Fruit fly (Drosophila melanogaster) whole organism, pupa: ENCODE data around the gene CCT7.

Source experiments
- CG12605 ChIP-seq: fragments of 200-800 bp; sonication (Bioruptor generic); IDR thresholded peaks from 2 replicates; pipeline ENCODE4 v1.3.6; 2022; ENCODE audit warnings: missing biosample characterization, missing genetic modification characterization
- CG13204 ChIP-seq: fragments of 200-800 bp; sonication (Bioruptor generic); optimal IDR thresholded peaks from 2 replicates; lab custom pipeline; 2018; ENCODE audit warnings: missing biosample characterization, mild to moderate bottlenecking, missing genetic modification characterization, moderate library complexity
- CG15710 ChIP-seq: fragments of 200-800 bp; sonication (Bioruptor generic); optimal IDR thresholded peaks from 2 replicates; lab custom pipeline; 2018; ENCODE audit warnings: missing biosample characterization, mild to moderate bottlenecking, missing genetic modification characterization, moderate library complexity
- CG17806 ChIP-seq: fragments of 200-800 bp; sonication (Bioruptor generic); optimal IDR thresholded peaks from 2 replicates; lab custom pipeline; 2018; ENCODE audit warnings: missing biosample characterization, mild to moderate bottlenecking, missing genetic modification characterization, moderate library complexity
- CG32121 ChIP-seq: fragments of 200-800 bp; sonication (Bioruptor generic); IDR thresholded peaks from 2 replicates; pipeline ENCODE4 v1.3.6; 2022; ENCODE audit warnings: missing biosample characterization, missing genetic modification characterization
- CG8159 ChIP-seq: fragments of 200-800 bp; sonication (Bioruptor generic); optimal IDR thresholded peaks from 3 replicates; lab custom pipeline; 2018; ENCODE audit warnings: missing biosample characterization, mild to moderate bottlenecking, missing genetic modification characterization, moderate library complexity
- CG8301 ChIP-seq: fragments of 200-800 bp; sonication (Bioruptor generic); optimal IDR thresholded peaks from 2 replicates; lab custom pipeline; 2018; ENCODE audit warnings: missing biosample characterization, mild to moderate bottlenecking, missing genetic modification characterization
- CG9948 ChIP-seq: fragments of 200-800 bp; sonication (Bioruptor generic); optimal IDR thresholded peaks from 2 replicates; lab custom pipeline; 2018; ENCODE audit warnings: missing biosample characterization, mild to moderate bottlenecking, missing genetic modification characterization, moderate library complexity
- D1 ChIP-seq: fragments of 200-800 bp; sonication (Bioruptor generic); optimal IDR thresholded peaks from 2 replicates; lab custom pipeline; 2018; ENCODE audit warnings: missing biosample characterization, mild to moderate bottlenecking, missing genetic modification characterization, moderate library complexity
- EcR ChIP-seq: fragments of 200-800 bp; sonication (Bioruptor generic); optimal IDR thresholded peaks from 3 replicates; lab custom pipeline; 2019; ENCODE audit warnings: missing biosample characterization, missing genetic modification characterization, mild to moderate bottlenecking, moderate library complexity, missing genetic modification reagents
- Snoo ChIP-seq: fragments of 200-800 bp; sonication (Bioruptor generic); optimal IDR thresholded peaks from 3 replicates; lab custom pipeline; 2017; ENCODE audit warnings: missing biosample characterization, mild to moderate bottlenecking, missing genetic modification characterization, inconsistent platforms
- rn ChIP-seq: fragments of 200-800 bp; sonication (Bioruptor generic); IDR thresholded peaks from 2 replicates; pipeline ENCODE4 v1.3.6; 2022; ENCODE audit warnings: missing biosample characterization, missing genetic modification characterization

DNA sequence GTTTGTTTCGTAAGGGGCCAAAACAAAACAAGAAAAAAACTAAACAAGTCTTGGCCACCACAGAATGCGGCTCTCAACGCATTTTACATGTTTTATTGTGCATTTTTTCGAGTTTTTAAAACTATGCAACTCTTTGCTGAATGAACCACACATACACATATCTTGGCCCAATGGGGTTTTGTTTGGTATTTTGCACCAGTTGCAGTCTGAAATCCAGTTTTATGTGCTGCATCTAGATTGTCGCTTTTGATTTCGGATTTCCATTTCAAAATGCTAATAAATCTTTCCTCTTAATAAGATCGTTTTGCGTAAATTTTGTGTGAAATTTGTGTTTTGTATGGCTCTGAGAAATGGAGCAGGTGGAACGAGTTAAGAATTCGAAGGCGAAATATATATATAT, 52.3 kb downstream of the CCT7 start:
- TF ChIP-seq Snoo (tag; lab: Kevin White, UChicago) (no peak), CG15710 (tag; lab: Kevin White, UChicago) (no peak), CG9948 (tag; lab: Kevin White, UChicago) (no peak), CG12605 (GFP tag; lab: Robert Waterston, UW) (no peak), EcR (GFP tag; lab: Kevin White, UChicago) (no peak), CG13204 (GFP tag; lab: Kevin White, UChicago) (no peak), CG32121 (no peak), CG8159 (no peak), rn (GFP tag; lab: Robert Waterston, UW) (no peak), CG17806 (tag; lab: Kevin White, UChicago) (no peak), D1 (tag; lab: Kevin White, UChicago) (no peak), CG8301 (tag; lab: Kevin White, UChicago) (no peak)
